Fruit fly (Drosophila melanogaster) whole organism, embryonic: ENCODE results near the gene CG15247.
A peak's percentile ranks its signal among the peaks of the same experiment; 100 is the strongest.

Experiments used
- CG10959 ChIP-seq: fragments of 200-800 bp; sonication (Bioruptor generic); IDR thresholded peaks from 2 replicates; pipeline ENCODE4 v1.3.6; 2022; ENCODE audit warnings: missing biosample characterization, missing genetic modification characterization
- CG13296 ChIP-seq: fragments of 200-800 bp; sonication (Bioruptor generic); optimal IDR thresholded peaks from 3 replicates; lab custom pipeline; 2018; ENCODE audit warnings: missing biosample characterization, mild to moderate bottlenecking, missing genetic modification characterization
- CG2678 ChIP-seq: fragments of 200-800 bp; sonication (Bioruptor generic); optimal IDR thresholded peaks from 3 replicates; lab custom pipeline; 2019; ENCODE audit warnings: missing biosample characterization, mild to moderate bottlenecking, missing genetic modification characterization, moderate library complexity
- CG2712 ChIP-seq: fragments of 200-800 bp; optimal IDR thresholded peaks from 3 replicates; lab custom pipeline; 2019; ENCODE audit warnings: missing biosample characterization, mild to moderate bottlenecking, missing genetic modification characterization, moderate library complexity
- CG33213 ChIP-seq: fragments of 200-800 bp; sonication (Bioruptor generic); optimal IDR thresholded peaks from 3 replicates; lab custom pipeline; 2016; ENCODE audit warnings: missing biosample characterization, missing genetic modification characterization
- CG34376 ChIP-seq: fragments of 200-800 bp; sonication (Bioruptor generic); optimal IDR thresholded peaks from 2 replicates; lab custom pipeline; 2018; ENCODE audit warnings: missing biosample characterization, mild to moderate bottlenecking, missing genetic modification characterization
- CG6683 ChIP-seq: fragments of 200-800 bp; sonication (Bioruptor generic); optimal IDR thresholded peaks from 2 replicates; lab custom pipeline; 2017; ENCODE audit warnings: missing biosample characterization, mild to moderate bottlenecking, missing genetic modification characterization, missing genetic modification reagents
- CG7271 ChIP-seq: fragments of 200-800 bp; sonication (Bioruptor generic); optimal IDR thresholded peaks from 2 replicates; lab custom pipeline; 2018; ENCODE audit warnings: missing biosample characterization, mild to moderate bottlenecking, missing genetic modification characterization, moderate library complexity
- CG7839 ChIP-seq: fragments of 200-800 bp; sonication (Bioruptor generic); optimal IDR thresholded peaks from 3 replicates; lab custom pipeline; 2018; ENCODE audit warnings: missing biosample characterization, mild to moderate bottlenecking, missing genetic modification characterization, moderate library complexity
- CG9876 ChIP-seq: fragments of 200-800 bp; sonication (Bioruptor generic); optimal IDR thresholded peaks from 2 replicates; lab custom pipeline; 2016; ENCODE audit warnings: missing biosample characterization, missing genetic modification characterization
- Deaf1 ChIP-seq: fragments of 200-800 bp; optimal IDR thresholded peaks from 3 replicates; lab custom pipeline; 2019; ENCODE audit warnings: missing biosample characterization, mild to moderate bottlenecking, missing genetic modification characterization, moderate library complexity
- Dfd ChIP-seq, 2 experiments: fragments of >200 bp; optimal IDR thresholded peaks; 2 replicates each; lab custom pipeline; 2017; ENCODE audit warnings: missing biosample characterization in 2 of 2, missing genetic modification characterization in 2 of 2
- Doc3 ChIP-seq: fragments of 200-800 bp; sonication (Bioruptor generic); IDR thresholded peaks from 3 replicates; pipeline ENCODE4 v1.3.6; 2022; ENCODE audit warnings: missing biosample characterization, missing genetic modification characterization; ENCODE audit not compliant: partially characterized antibody
- Ets97D ChIP-seq: fragments of 200-800 bp; sonication (Bioruptor generic); optimal IDR thresholded peaks from 3 replicates; lab custom pipeline; 2016; ENCODE audit warnings: missing biosample characterization, missing genetic modification characterization
- HHEX ChIP-seq: fragments of 200-800 bp; sonication (Bioruptor generic); optimal IDR thresholded peaks from 3 replicates; lab custom pipeline; 2017; ENCODE audit warnings: missing biosample characterization, mild to moderate bottlenecking, missing genetic modification characterization, missing genetic modification reagents
- Hr3 ChIP-seq: fragments of 200-800 bp; sonication (Bioruptor generic); optimal IDR thresholded peaks from 3 replicates; lab custom pipeline; 2016; ENCODE audit warnings: missing biosample characterization, missing genetic modification characterization
- Hr78 ChIP-seq, 2 experiments: fragments of 200-800 bp in 1 of 2; fragments of >200 bp in 1 of 2; sonication (Bioruptor generic) in 1 of 2; optimal IDR thresholded peaks; 2 replicates each; lab custom pipeline; 2017 to 2019; ENCODE audit warnings: missing biosample characterization in 2 of 2, missing genetic modification characterization in 2 of 2, mild to moderate bottlenecking in 1 of 2, moderate library complexity in 1 of 2
- Jarid2 ChIP-seq: fragments of 200-800 bp; sonication (Bioruptor generic); optimal IDR thresholded peaks from 3 replicates; lab custom pipeline; 2017; ENCODE audit warnings: mild to moderate bottlenecking, missing biosample characterization, missing genetic modification reagents, missing genetic modification characterization
- Med ChIP-seq: fragments of 200-800 bp; sonication (Bioruptor generic); peaks from one replicate; lab custom pipeline; 2016; ENCODE audit warnings: missing biosample characterization, missing genetic modification characterization, mild to moderate bottlenecking, inconsistent platforms, moderate library complexity
- NK7.1 ChIP-seq: fragments of 200-800 bp; sonication (Bioruptor generic); optimal IDR thresholded peaks from 3 replicates; lab custom pipeline; 2016; ENCODE audit warnings: missing biosample characterization, missing genetic modification characterization
- Opbp ChIP-seq: fragments of 200-800 bp; sonication (Bioruptor generic); IDR thresholded peaks from 3 replicates; pipeline ENCODE4 v1.3.6; 2022; ENCODE audit warnings: missing biosample characterization, missing genetic modification characterization; ENCODE audit not compliant: partially characterized antibody
- Rfx ChIP-seq: fragments of 200-800 bp; sonication (Bioruptor generic); IDR thresholded peaks from 2 replicates; pipeline ENCODE4 v1.3.6; 2022; ENCODE audit warnings: missing biosample characterization, missing genetic modification characterization
- Stat92E ChIP-seq, 3 experiments: fragments of >200 bp in 2 of 3; fragments of 200-800 bp in 1 of 3; sonication (Bioruptor generic) in 1 of 3; optimal IDR thresholded peaks; 2 replicates each; lab custom pipeline; 2017 to 2019; ENCODE audit warnings: missing biosample characterization in 3 of 3, missing genetic modification characterization in 3 of 3, mild to moderate bottlenecking in 1 of 3, moderate library complexity in 1 of 3
- Trl ChIP-seq, 3 experiments: fragments of >200 bp in 2 of 3; fragments of 200-800 bp in 1 of 3; sonication (Bioruptor generic) in 1 of 3; optimal IDR thresholded peaks; 2 replicates in 1 of 3; 3 replicates in 2 of 3; lab custom pipeline; 2016 to 2017; ENCODE audit warnings: missing biosample characterization in 1 of 3, missing genetic modification characterization in 1 of 3
- Usf ChIP-seq: fragments of 200-800 bp; sonication (Bioruptor generic); optimal IDR thresholded peaks from 2 replicates; lab custom pipeline; 2017; ENCODE audit warnings: missing genotype, missing biosample characterization, missing genetic modification characterization
- bbx ChIP-seq: fragments of 200-800 bp; sonication (Bioruptor generic); IDR thresholded peaks from 2 replicates; pipeline ENCODE4 v1.3.6; 2022; ENCODE audit warnings: missing biosample characterization, missing genetic modification characterization; ENCODE audit not compliant: partially characterized antibody
- chinmo ChIP-seq: fragments of 200-800 bp; sonication (Bioruptor generic); IDR thresholded peaks from 4 replicates; pipeline ENCODE4 v1.3.6; 2022; ENCODE audit warnings: missing biosample characterization, missing genetic modification characterization; ENCODE audit not compliant: partially characterized antibody
- crol ChIP-seq: fragments of 200-800 bp; sonication (Bioruptor generic); IDR thresholded peaks from 2 replicates; pipeline ENCODE4 v1.3.6; 2022; ENCODE audit warnings: missing biosample characterization, missing genetic modification characterization
- dmrt99B ChIP-seq: fragments of 200-800 bp; sonication (Bioruptor generic); optimal IDR thresholded peaks from 2 replicates; lab custom pipeline; 2018; ENCODE audit warnings: missing biosample characterization, mild to moderate bottlenecking, missing genetic modification characterization, moderate library complexity
- dysf ChIP-seq: fragments of 200-800 bp; sonication (Bioruptor generic); IDR thresholded peaks from 3 replicates; pipeline ENCODE4 v1.3.6; 2022; ENCODE audit warnings: missing biosample characterization, missing genetic modification characterization
- eve ChIP-seq, 2 experiments: fragments of >200 bp; optimal IDR thresholded peaks; 2 replicates each; lab custom pipeline; 2017; ENCODE audit warnings: missing biosample characterization in 2 of 2, missing genetic modification characterization in 2 of 2
- ftz-f1 ChIP-seq: fragments of 200-800 bp; sonication (Bioruptor generic); optimal IDR thresholded peaks from 2 replicates; lab custom pipeline; 2016; ENCODE audit warnings: missing biosample characterization, missing genetic modification characterization
- hkb ChIP-seq, 2 experiments: fragments of 200-800 bp in 1 of 2; fragments of >200 bp in 1 of 2; sonication (Bioruptor generic) in 1 of 2; IDR thresholded peaks in 1 of 2; optimal IDR thresholded peaks in 1 of 2; 2 replicates each; pipeline versions ENCODE4 v1.3.6 to Lab custom; 2017 to 2022; ENCODE audit warnings: missing biosample characterization in 1 of 2, missing genetic modification characterization in 1 of 2
- inv ChIP-seq: fragments of 200-800 bp; sonication (Bioruptor generic); IDR thresholded peaks from 2 replicates; pipeline ENCODE4 v1.3.6; 2022; ENCODE audit warnings: missing biosample characterization, missing genetic modification characterization; ENCODE audit not compliant: partially characterized antibody
- ranshi ChIP-seq: fragments of 200-800 bp; sonication (Bioruptor generic); IDR thresholded peaks from 2 replicates; pipeline ENCODE4 v1.3.6; 2022; ENCODE audit warnings: missing biosample characterization, missing genetic modification characterization
- slp2 ChIP-seq: fragments of 200-800 bp; sonication (Bioruptor generic); optimal IDR thresholded peaks from 2 replicates; lab custom pipeline; 2016; ENCODE audit warnings: missing biosample characterization, missing genetic modification characterization
- so ChIP-seq: fragments of 200-800 bp; sonication (Bioruptor generic); IDR thresholded peaks from 3 replicates; pipeline ENCODE4 v1.3.6; 2022; ENCODE audit warnings: missing biosample characterization, missing genetic modification characterization
- tap ChIP-seq: fragments of 200-800 bp; optimal IDR thresholded peaks from 3 replicates; lab custom pipeline; 2019; ENCODE audit warnings: missing biosample characterization, mild to moderate bottlenecking, missing genetic modification characterization, moderate library complexity
- wek ChIP-seq: fragments of 200-800 bp; sonication (Bioruptor generic); optimal IDR thresholded peaks from 3 replicates; lab custom pipeline; 2018; ENCODE audit warnings: missing biosample characterization, mild to moderate bottlenecking, missing genetic modification characterization, moderate library complexity
- yki ChIP-seq: fragments of >200 bp; optimal IDR thresholded peaks from 3 replicates; lab custom pipeline; 2018

The CG15247 gene

DNA sequence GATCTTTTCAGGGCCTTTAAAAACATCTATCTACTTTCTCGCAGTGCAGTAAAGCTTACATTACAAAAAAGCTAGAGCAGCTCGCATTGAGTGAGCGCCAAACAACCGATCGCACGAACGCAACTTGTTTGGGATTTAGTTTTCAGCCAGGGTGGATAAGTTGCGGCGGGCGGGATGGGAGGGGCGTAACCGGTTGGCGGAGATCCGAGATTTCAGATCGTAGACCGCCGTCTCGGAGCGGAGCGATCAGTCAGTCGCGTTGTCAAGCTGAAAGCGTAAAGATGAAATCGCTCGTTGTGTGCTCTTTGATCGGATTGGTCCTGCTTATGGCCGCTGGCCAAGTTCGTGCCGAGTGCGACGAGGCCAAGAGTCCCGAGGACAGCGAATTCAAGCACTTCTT, 7.7 kb upstream of the CG15247 start, which contains the start of gene CG9691 (continued):
- TF ChIP-seq slp2 (no peak), eve (GFP tag; optimal IDR thresholded peaks at IDR 0.05; lab: Kevin White, UChicago) (no peak), Jarid2 (GFP tag; lab: Kevin White, UChicago) (peak; percentile 63), tap (tag; lab: Kevin White, UChicago) (peak; percentile 2), Usf (GFP tag; lab: Kevin White, UChicago) (no peak), CG9876 (no peak), CG10959 (GFP tag; lab: Robert Waterston, UW) (no peak), dysf (peak; percentile 32; the same call in 1 of the 3 replicates), bbx (GFP tag; lab: Robert Waterston, UW) (no peak; the same call in 1 of the 2 replicates), inv (GFP tag; lab: Robert Waterston, UW) (no peak), CG7839 (tag; lab: Kevin White, UChicago) (peak; percentile 8), CG2678 (tag; lab: Kevin White, UChicago) (peak; percentile 26), CG2712 (peak; percentile 2), so (0 out of 3 replicates have a peak, but pooled peaks have one; percentile 15), Stat92E (GFP tag; optimal IDR thresholded peaks at IDR 0.05; lab: Kevin White, UChicago) (no peak)

DNA sequence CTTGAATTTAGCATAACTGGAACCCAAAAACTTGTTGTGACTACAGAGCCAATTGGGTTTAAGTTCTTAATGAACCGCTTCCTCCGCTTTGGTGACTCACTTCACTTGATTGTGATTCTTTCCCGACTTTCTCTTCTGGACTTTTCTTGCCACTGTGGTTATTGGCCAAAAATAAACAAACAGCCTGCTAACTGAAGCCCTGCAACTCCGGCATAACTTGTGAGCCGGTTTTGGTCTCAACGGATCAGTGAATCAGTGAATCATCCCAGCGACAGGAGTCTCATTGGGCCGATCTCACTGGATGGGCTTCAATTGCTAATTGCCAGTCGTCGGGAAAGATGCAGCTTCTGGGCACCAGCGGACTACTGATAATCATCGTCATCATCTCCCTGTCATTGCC, 6.4 kb upstream of the CG15247 start:
- no peak for TF ChIP-seq CG13296 (GFP tag; lab: Kevin White, UChicago)

DNA sequence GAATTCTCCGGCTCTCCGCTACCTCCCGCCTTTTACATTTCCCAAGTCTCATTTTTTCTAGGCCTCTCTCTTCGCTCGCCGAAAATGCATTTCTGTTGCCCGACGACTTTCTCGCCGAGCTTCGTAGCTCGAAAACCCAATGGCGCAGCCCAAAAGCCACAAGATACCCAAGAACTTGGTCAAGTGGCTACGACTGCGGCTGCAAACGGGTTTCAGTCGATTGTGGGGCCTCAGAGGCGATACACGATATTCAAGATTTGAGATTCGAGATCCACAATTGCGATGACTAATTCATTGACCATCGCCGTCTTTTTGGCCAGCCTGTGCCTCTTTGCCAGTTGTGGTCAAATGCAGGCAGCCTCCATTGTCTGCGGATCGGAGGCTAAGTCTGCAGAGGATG, 5.3 kb upstream of the CG15247 start, which contains the start of gene CG9689:
TSS of gene CG9689 (plus strand) at position 208 of the 400 bp plus-strand sequence.
- TF ChIP-seq hkb (optimal IDR thresholded peaks at IDR 0.05; lab: Kevin White, UChicago): no peak
- no peak for TF ChIP-seq hkb (GFP tag; IDR thresholded peaks at IDR 0.05; lab: Robert Waterston, UW)
- TF ChIP-seq chinmo: peak; percentile 56; the same call in 1 of the 4 replicates
- peak; percentile 57 for TF ChIP-seq Deaf1
- no peak for TF ChIP-seq CG10959 (GFP tag; lab: Robert Waterston, UW)
- TF ChIP-seq Trl (optimal IDR thresholded peaks at IDR 0.05; lab: Kevin White, UChicago): peak in 1 of 2 experiments; percentile 8
- no peak for TF ChIP-seq Trl (GFP tag; optimal IDR thresholded peaks at IDR 0.05; lab: Kevin White, UChicago)

DNA sequence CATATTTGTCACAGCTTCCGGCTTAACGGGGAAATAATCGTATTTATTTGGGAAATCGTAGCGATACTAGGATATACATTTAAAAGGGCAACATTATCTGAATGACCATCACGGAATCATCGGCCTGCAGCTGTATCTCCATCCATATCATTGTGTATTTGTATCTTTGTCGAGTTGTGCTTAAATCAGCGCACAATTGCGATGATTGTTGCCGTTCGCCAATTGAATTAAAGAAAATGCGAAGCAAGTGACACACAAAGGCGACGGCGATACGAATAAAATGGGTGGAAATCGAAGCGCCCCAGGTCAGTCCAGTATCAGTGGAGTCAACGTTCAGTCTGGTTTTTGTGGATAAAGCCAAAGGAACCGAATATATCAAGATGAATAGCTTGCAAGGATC, 3.1 kb upstream of the CG15247 start, which contains the start of gene CG9686:
TSS of gene CG9686 (plus strand) at position 301 of the 400 bp plus-strand sequence.
- TF ChIP-seq NK7.1 (GFP tag; lab: Kevin White, UChicago) (no peak), dmrt99B (tag; lab: Kevin White, UChicago) (no peak), wek (GFP tag; lab: Kevin White, UChicago) (no peak), CG6683 (no peak), CG7271 (tag; lab: Kevin White, UChicago) (no peak), ranshi (GFP tag; lab: Robert Waterston, UW) (no peak)

DNA sequence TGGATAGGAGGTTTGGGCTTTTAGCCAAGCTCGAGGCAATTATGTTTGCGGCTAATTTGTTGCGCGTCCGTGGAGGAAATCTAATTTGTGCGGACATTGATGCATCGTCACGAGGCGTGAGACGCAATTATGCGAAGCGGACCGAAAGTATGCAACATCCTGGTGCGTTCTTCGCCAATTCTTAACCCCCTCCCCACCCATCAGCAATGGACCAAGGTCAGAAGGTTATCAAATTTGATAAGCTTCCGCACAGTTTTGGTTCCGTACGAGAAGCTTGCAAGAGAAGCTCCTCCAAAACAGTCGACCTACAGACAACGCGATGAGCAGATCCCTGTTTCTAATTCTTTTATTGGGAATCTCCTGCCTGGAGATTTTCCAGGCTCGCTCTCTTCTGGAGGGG, 1.7 kb upstream of the CG15247 start, which contains the start of gene CG1468:
TSS of gene CG1468 (plus strand) at position 298 of the 400 bp plus-strand sequence.
- TF ChIP-seq Dfd (GFP tag; optimal IDR thresholded peaks at IDR 0.05; lab: Kevin White, UChicago) (no peak), Med (GFP tag; lab: Kevin White, UChicago) (peak; percentile 24), HHEX (GFP tag; lab: Kevin White, UChicago) (no peak), Opbp (GFP tag; lab: Robert Waterston, UW) (no peak), CG34376 (GFP tag; lab: Kevin White, UChicago) (peak; percentile 4), ftz-f1 (peak; percentile 76), CG33213 (GFP tag; lab: Kevin White, UChicago) (no peak), chinmo (0 out of 4 replicates have a peak, but pooled peaks have one; percentile 15), Hr3 (GFP tag; lab: Kevin White, UChicago) (no peak), Ets97D (GFP tag; lab: Kevin White, UChicago) (no peak), Doc3 (no peak), Hr78 (GFP tag; optimal IDR thresholded peaks at IDR 0.05; lab: Kevin White, UChicago) (peak in 1 of 2 experiments; percentile 53), Rfx (GFP tag; lab: Robert Waterston, UW) (no peak), yki (no peak), crol (peak; percentile 42; the same call in 1 of the 2 replicates)
